Worm (Caenorhabditis elegans): ENCODE measurements around the gene F42A9.9.

The F42A9.9 gene

ce11 chrIV:8611886-8612542 is 26.6 kb downstream of the F42A9.9 start, which contains the start of the genes F42A9.17 and cyp-33E2:
TSS of gene F42A9.17 (minus strand) at chrIV:8611936.
TSS of gene cyp-33E2 (plus strand) at chrIV:8612334.
- peak; percentile 28 for TF ChIP-seq W03F9.2 (tag; optimal IDR thresholded peaks at IDR 0.05)
- no peak for TF ChIP-seq him-1 (tag; optimal IDR thresholded peaks at IDR 0.05)

- TF ChIP-seq him-1 (tag; optimal IDR thresholded peaks at IDR 0.05) (no peak), W03F9.2 (tag; optimal IDR thresholded peaks at IDR 0.05) (no peak), dao-5 (tag; optimal IDR thresholded peaks at IDR 0.05) (no peak)
These were observed 29.7 kb downstream of the F42A9.9 start, which contains the start of gene F42A9.6 for ce11 chrIV:8608934-8609333. TSS of gene F42A9.6 (plus strand) at chrIV:8609234.

- no peak for TF ChIP-seq W03F9.2 (tag; optimal IDR thresholded peaks at IDR 0.05)
These were observed 30.5 kb downstream of the F42A9.9 start for ce11 chrIV:8608204-8608603.

DNA sequence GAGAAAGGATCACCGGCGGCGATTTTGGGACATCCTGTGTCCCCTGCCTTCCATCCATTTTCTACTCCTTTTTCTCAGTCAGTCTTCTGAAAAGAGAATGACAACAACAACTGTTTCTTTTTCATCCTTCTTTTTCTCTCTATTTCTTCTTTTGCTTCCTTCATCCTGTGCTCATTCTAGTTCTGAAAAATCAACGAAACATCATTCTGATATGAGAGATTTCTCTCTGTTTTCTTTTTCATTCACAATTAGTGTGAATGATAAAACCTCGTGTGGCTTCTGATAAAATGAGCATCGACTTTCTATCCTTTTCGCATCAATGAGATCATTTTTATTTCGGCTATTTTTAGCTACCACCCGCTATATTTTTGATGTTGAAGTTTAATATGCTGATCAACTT is 33.4 kb downstream of the F42A9.9 start:
- TF ChIP-seq dao-5 (tag; optimal IDR thresholded peaks at IDR 0.05): no peak

- TF ChIP-seq W03F9.2 (tag; optimal IDR thresholded peaks at IDR 0.05): no peak
- no peak for TF ChIP-seq dao-5 (tag; optimal IDR thresholded peaks at IDR 0.05)
- no peak for TF ChIP-seq him-1 (tag; optimal IDR thresholded peaks at IDR 0.05)
These were observed 35.8 kb downstream of the F42A9.9 start, which contains the start of gene Y59H11AR.10 for ce11 chrIV:8602877-8603276. TSS of gene Y59H11AR.10 (plus strand) at chrIV:8603177.

- TF ChIP-seq him-1 (tag; optimal IDR thresholded peaks at IDR 0.05) (no peak), dao-5 (tag; optimal IDR thresholded peaks at IDR 0.05) (no peak), W03F9.2 (tag; optimal IDR thresholded peaks at IDR 0.05) (no peak)
These were observed 37.8 kb downstream of the F42A9.9 start, which contains the start of gene Y59H11AR.4 for ce11 chrIV:8600712-8601330. TSS of gene Y59H11AR.4 (minus strand) at chrIV:8600762.

ce11 chrIV:8597504-8597903 is 41.2 kb downstream of the F42A9.9 start:
- no peak for TF ChIP-seq dao-5 (tag; optimal IDR thresholded peaks at IDR 0.05)
- no peak for TF ChIP-seq W03F9.2 (tag; optimal IDR thresholded peaks at IDR 0.05)
- no peak for TF ChIP-seq him-1 (tag; optimal IDR thresholded peaks at IDR 0.05)

DNA sequence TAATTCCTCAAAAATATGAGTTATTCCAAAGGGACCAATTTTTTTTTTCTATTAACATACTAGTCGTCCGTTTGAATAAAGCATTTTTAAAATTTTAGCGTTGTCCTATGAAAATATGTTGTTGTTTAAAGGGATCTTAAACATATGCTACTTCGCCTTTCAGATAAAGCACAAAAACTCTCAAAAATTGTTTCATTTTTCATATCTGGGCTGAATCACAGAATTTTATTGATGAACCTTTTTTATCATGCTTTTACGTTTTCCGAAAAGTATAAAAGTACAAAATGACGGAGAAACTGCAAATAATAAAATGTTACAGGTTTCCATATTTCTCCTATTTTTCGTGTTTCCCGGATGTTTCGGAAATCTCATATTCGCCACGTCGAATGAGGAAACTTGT is 42.9 kb downstream of the F42A9.9 start, which contains the start of gene clec-181:
TSS of gene clec-181 (plus strand) at position 301 of the 400 bp plus-strand sequence.
- TF ChIP-seq him-1 (tag; optimal IDR thresholded peaks at IDR 0.05): no peak

- TF ChIP-seq W03F9.2 (tag; optimal IDR thresholded peaks at IDR 0.05) (no peak), dao-5 (tag; optimal IDR thresholded peaks at IDR 0.05) (no peak), him-1 (tag; optimal IDR thresholded peaks at IDR 0.05) (no peak)
These were observed 43.3 kb downstream of the F42A9.9 start, which contains the start of gene Y59H11AR.3 for ce11 chrIV:8595317-8595716. TSS of gene Y59H11AR.3 (minus strand) at chrIV:8595417.

Data from whole organism, L4/young adult.